Worm (Caenorhabditis elegans): ENCODE results near the gene H10D18.1.

DNA sequence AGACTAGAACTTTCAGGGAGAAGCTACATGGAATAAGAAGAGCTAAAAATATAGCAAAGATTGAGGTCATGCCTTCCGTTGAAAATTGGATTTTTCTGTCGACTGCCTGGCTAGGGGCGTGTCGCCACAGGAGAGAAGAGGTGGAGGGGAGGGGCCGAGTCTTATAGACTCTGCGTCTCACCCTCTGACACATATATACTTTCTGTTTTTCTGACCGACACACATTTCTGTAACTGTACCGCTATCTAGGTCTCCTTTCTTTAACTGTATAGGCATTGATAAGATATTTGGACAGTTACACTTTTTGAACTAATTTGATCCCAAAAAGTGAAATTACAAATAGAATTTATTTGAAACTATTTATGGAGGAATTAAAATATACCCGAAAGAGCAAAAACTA, 26.4 kb downstream of the H10D18.1 start:
- TF ChIP-seq flt-1 (GFP tag; IDR thresholded peaks at IDR 0.05) (no peak), ztf-29 (GFP tag; IDR thresholded peaks at IDR 0.05) (no peak), ztf-23 (GFP tag; IDR thresholded peaks at IDR 0.05) (no peak), T22C8.4 (GFP tag; IDR thresholded peaks at IDR 0.05) (no peak), klf-2 (GFP tag; conservative IDR thresholded peaks at IDR 0.05) (no peak), cog-1 (tag; optimal IDR thresholded peaks at IDR 0.05) (no peak)
